Worm (Caenorhabditis elegans) whole organism, L1 larva: Measurements from ENCODE around the gene F37C12.10.

ENCODE experiments used
- Y116A8C.19 ChIP-seq: sonication (generic microtip); optimal IDR thresholded peaks from 2 replicates; lab custom pipeline; 2016; ENCODE audit warnings: missing compliant biosample characterization, missing genetic modification characterization, borderline replicate concordance
- aha-1 ChIP-seq: fragments of 150-350 bp; optimal IDR thresholded peaks from 2 replicates; lab custom pipeline; 2014; ENCODE audit warnings: missing biosample characterization, missing genetic modification characterization
- alr-1 ChIP-seq: fragments of 200-800 bp; sonication (Bioruptor generic); optimal IDR thresholded peaks from 2 replicates; lab custom pipeline; 2018; ENCODE audit warnings: borderline replicate concordance, mild to moderate bottlenecking, missing genetic modification characterization, missing compliant biosample characterization
- blmp-1 ChIP-seq: fragments of 150-350 bp; optimal IDR thresholded peaks from 2 replicates; lab custom pipeline; 2014; ENCODE audit warnings: missing biosample characterization, missing genetic modification characterization
- ceh-8 ChIP-seq: fragments of 200-800 bp; sonication (Bioruptor generic); optimal IDR thresholded peaks from 2 replicates; lab custom pipeline; 2018; ENCODE audit warnings: mild to moderate bottlenecking, missing genetic modification characterization, moderate library complexity, missing compliant biosample characterization
- dpl-1 ChIP-seq, 3 experiments: fragments of 150-350 bp in 2 of 3; sonication (generic microtip) in 1 of 3; optimal IDR thresholded peaks; 2 replicates each; lab custom pipeline; 2014 to 2017; ENCODE audit warnings: missing biosample characterization in 3 of 3, missing genetic modification characterization in 3 of 3, missing genetic modification reagents in 3 of 3
- efl-1 ChIP-seq, 4 experiments: fragments of 150-350 bp; optimal IDR thresholded peaks in 3 of 4; peaks in 1 of 4; 1 replicate in 1 of 4; 2 replicates in 3 of 4; lab custom pipeline; 2014; ENCODE audit warnings: missing biosample characterization in 2 of 4, missing genetic modification characterization in 2 of 4, missing genetic modification reagents in 2 of 4
- nhr-11 ChIP-seq: fragments of 150-350 bp; optimal IDR thresholded peaks from 2 replicates; lab custom pipeline; 2014; ENCODE audit warnings: missing biosample characterization, missing genetic modification characterization
- nhr-28 ChIP-seq: fragments of 150-350 bp; optimal IDR thresholded peaks from 2 replicates; lab custom pipeline; 2014; ENCODE audit warnings: missing biosample characterization, missing genetic modification characterization
- rnt-1 ChIP-seq: sonication (generic microtip); optimal IDR thresholded peaks from 2 replicates; lab custom pipeline; 2016; ENCODE audit warnings: mild to moderate bottlenecking, missing genetic modification characterization, moderate library complexity, missing compliant biosample characterization
- tlp-1 ChIP-seq: fragments of 150-350 bp; optimal IDR thresholded peaks from 2 replicates; lab custom pipeline; 2014; ENCODE audit warnings: missing biosample characterization, missing genetic modification characterization
- ztf-4 ChIP-seq: fragments of 150-350 bp; optimal IDR thresholded peaks from 2 replicates; lab custom pipeline; 2014; ENCODE audit warnings: missing biosample characterization, missing genetic modification characterization

DNA sequence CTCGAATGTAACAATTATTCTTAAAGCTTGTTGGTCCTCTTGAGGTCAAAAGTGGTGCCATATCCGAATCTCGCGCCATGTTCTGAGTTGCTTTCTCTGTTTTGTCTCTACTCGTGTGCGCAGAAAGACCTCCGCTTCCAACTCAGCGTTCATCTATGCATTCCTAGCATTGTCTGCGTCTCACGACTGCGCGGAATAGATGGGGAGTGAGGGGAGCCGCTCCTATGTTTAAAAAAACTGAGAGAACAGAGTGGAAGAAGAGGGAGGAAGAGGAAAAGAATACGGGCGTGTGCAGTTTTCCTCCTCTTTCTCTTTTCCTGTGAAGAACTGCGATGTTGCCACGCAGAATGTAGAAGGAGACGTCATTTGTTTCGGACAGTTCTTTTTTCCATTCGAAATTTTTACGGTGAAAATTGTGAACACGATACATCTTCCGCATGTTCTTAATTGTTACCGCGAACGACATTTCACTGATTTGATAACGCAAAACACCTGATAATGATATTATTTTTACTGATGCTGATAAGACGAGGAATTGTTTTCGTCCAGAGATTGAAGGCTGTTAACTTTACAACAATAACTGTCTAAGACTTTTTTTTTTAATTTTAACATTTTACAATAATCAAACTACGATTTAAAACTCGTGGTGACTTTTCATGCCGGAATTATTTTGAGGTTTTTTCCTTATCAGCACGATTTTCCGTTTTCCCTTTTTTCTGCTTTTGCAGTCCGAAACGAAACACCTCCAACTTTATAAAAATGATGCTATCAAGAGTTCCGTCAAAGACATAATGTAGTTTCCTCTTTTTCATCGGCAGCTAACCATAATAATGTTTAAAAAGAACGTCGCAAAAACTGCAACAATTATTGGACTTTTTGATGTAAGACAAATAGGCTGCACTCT is 21.3 kb downstream of the F37C12.10 start:
- TF ChIP-seq nhr-11 (tag; lab: Kevin White, UChicago) (no peak), ztf-4 (tag; lab: Kevin White, UChicago) (no peak), dpl-1 (GFP tag; optimal IDR thresholded peaks at IDR 0.05; lab: Kevin White, UChicago) (peak in 2 of 3 experiments; percentile 16 to 49), efl-1 (optimal IDR thresholded peaks at IDR 0.05; lab: Kevin White, UChicago) (peak; percentile 61), efl-1 (GFP tag; optimal IDR thresholded peaks at IDR 0.05 in 1 of 2; lab: Kevin White, UChicago) (peak in 1 of 2 experiments; percentile 38), nhr-28 (tag; lab: Kevin White, UChicago) (no peak), aha-1 (tag; lab: Kevin White, UChicago) (no peak), alr-1 (no peak), rnt-1 (tag; lab: Kevin White, UChicago) (peak; percentile 30), Y116A8C.19 (tag; lab: Kevin White, UChicago) (no peak), blmp-1 (tag; lab: Kevin White, UChicago) (no peak), tlp-1 (tag; lab: Kevin White, UChicago) (no peak), ceh-8 (GFP tag; lab: Kevin White, UChicago) (no peak)
